Worm (Caenorhabditis elegans): ENCODE data around the gene mutd-1.

mutd-1 gene

DNA sequence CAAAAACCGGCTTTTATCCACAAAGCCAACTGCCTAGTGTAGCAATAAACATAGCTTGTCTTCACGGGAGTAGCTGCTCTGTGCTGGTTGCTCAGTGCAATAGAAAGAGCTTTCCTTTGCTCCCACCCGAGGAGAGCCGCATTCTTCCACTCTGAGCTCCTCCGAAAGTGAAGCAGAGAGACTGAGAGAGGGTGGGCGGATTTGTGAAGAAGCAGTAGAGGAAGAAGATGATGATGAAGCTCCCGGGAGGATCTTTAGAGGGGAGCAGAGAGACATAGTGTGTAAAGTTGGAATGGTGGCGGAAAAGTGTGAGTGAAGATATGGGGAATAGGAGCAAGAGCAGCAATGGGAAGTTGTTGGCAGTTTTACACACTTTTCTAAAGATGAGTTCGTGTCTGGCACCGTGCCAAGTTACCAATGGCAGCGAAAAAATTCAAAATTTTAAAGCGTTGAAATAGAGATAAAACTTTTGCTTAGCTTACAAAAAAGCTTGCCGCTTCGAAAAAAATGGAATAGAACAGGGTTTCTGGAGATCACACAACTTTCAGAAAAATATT is 35.3 kb downstream of the mutd-1 start, which contains the start of gene ZC477.4:
ZC477.4 (minus strand) TSS at position 276 of the 557 bp plus-strand sequence.
- TF ChIP-seq ceh-13 (GFP tag; optimal IDR thresholded peaks at IDR 0.05): no peak
- peak; percentile 21 for TF ChIP-seq hmg-4 (GFP tag; optimal IDR thresholded peaks at IDR 0.05)

DNA sequence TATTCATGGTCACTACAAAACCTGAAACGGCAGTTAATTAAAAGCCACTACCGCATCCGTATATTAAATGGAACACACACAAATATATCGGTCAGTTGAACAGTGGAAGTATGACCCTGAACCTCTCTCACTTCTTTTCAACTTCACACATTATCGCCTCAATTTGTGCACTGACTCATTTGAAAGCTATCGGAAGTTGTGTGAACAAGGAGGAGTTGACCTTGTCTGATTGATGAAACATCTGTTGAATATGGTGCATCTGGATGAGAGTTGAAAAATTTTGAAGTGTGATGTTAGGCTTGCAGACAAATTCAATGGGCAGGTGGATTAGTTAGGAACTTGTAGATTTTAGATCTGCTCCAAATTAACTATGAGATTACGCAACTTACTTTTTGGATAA is 36.4 kb downstream of the mutd-1 start:
- TF ChIP-seq tra-4 (tag; optimal IDR thresholded peaks at IDR 0.05) (no peak), pes-1 (GFP tag; IDR thresholded peaks at IDR 0.05) (no peak), hmg-4 (GFP tag; optimal IDR thresholded peaks at IDR 0.05) (no peak)

DNA sequence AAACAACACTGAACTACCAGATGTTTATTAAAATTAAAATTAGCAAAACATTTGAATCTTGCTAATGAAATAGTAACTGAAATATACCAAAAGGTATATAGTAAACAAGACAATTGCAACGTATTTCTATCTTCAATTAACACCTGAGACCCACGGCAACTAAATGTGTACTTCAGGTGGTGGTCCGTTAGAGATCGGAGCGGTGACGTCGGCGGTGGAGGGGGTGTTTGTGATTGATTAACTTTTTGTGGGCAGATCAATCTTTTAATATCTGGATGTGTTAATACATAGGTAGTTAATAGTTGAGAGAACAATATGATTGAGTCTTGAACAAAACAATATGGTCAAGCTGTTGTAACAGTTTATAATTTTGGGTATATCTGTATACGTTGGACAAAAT is 37.8 kb downstream of the mutd-1 start:
- no peak for TF ChIP-seq ceh-36 (tag; optimal IDR thresholded peaks at IDR 0.05)
- no peak for TF ChIP-seq ceh-13 (GFP tag; optimal IDR thresholded peaks at IDR 0.05)
- no peak for TF ChIP-seq flt-1 (GFP tag; IDR thresholded peaks at IDR 0.05)

DNA sequence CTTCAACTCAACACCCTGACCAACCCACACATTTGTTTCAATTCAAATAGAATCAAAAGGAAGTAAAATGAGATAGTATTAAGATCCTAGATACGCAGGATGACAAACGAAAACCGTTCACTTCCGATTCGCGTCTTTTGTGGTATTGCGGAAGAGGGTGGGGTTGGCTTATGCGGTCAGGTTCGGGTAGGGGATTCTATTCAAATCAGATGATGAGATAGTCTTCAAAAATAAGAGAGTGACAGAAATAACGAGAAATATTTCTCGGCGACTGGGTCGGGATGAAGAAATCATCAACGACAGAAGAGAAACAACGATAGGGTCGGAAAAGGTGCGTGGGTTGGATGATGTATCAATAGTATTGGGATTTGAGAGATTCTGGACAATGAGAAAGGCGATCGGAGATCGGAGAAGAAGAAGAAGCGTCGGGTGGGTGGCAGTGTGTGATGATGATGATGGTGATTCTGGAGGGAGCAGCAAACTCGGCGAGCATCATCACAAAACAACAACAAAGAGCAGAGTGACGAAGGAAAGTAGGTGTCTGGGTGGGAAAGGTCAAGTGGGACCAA is 38.4 kb downstream of the mutd-1 start:
- TF ChIP-seq tbx-11 (GFP tag; IDR thresholded peaks at IDR 0.05) (no peak), flt-1 (GFP tag; IDR thresholded peaks at IDR 0.05) (no peak), B0310.2 (tag; optimal IDR thresholded peaks at IDR 0.05) (no peak), F13C5.2 (tag; optimal IDR thresholded peaks at IDR 0.05) (no peak), ama-1 (optimal IDR thresholded peaks at IDR 0.05) (no peak), tra-4 (tag; optimal IDR thresholded peaks at IDR 0.05) (no peak), ceh-13 (GFP tag; optimal IDR thresholded peaks at IDR 0.05) (no peak), hnd-1 (tag; optimal IDR thresholded peaks at IDR 0.05) (no peak), hmg-4 (GFP tag; optimal IDR thresholded peaks at IDR 0.05) (no peak), ets-7 (tag; optimal IDR thresholded peaks at IDR 0.05) (no peak), sea-1 (GFP tag; conservative IDR thresholded peaks at IDR 0.05) (no peak), ceh-36 (tag; optimal IDR thresholded peaks at IDR 0.05) (no peak), pes-1 (GFP tag; IDR thresholded peaks at IDR 0.05) (no peak), hmbx-1 (tag; optimal IDR thresholded peaks at IDR 0.05) (no peak), aly-1 (tag; optimal IDR thresholded peaks at IDR 0.05) (no peak), tbx-37 (GFP tag; conservative IDR thresholded peaks at IDR 0.05) (no peak), scrt-1 (GFP tag; IDR thresholded peaks at IDR 0.05) (no peak)

DNA sequence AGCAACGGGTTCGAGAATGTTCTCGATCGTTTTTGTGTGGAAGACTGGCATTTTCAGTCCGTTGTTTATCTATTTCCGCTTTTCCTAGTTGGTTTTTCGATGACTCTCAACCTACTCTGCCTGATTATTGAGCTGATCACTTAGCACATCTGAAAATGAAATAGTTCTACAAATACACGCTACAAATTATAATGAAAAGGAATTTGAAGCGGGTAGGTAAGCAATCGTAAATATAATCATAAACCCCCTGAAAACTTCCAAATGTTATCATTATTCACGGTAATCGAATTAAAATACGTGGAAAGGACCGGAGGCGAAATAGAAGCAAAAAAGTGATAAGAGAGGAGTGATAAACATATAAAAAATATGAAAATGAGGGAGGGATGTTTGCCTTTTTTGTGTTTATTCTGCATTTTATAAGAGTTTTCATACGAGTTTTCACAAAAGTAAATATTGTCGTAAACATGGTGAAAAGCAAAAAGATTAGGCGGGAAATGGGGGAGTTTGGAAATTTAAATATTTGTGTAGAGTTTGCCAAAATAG is 39.6 kb downstream of the mutd-1 start, which contains the start of gene deb-1:
deb-1 (minus strand) TSS at position 51 of the 543 bp plus-strand sequence.
- no peak for TF ChIP-seq sea-1 (GFP tag; conservative IDR thresholded peaks at IDR 0.05)
- TF ChIP-seq tbx-11 (GFP tag; IDR thresholded peaks at IDR 0.05): no peak
- no peak for TF ChIP-seq flt-1 (GFP tag; IDR thresholded peaks at IDR 0.05)
- no peak for TF ChIP-seq F13C5.2 (tag; optimal IDR thresholded peaks at IDR 0.05)
- TF ChIP-seq hmbx-1 (tag; optimal IDR thresholded peaks at IDR 0.05): no peak

DNA sequence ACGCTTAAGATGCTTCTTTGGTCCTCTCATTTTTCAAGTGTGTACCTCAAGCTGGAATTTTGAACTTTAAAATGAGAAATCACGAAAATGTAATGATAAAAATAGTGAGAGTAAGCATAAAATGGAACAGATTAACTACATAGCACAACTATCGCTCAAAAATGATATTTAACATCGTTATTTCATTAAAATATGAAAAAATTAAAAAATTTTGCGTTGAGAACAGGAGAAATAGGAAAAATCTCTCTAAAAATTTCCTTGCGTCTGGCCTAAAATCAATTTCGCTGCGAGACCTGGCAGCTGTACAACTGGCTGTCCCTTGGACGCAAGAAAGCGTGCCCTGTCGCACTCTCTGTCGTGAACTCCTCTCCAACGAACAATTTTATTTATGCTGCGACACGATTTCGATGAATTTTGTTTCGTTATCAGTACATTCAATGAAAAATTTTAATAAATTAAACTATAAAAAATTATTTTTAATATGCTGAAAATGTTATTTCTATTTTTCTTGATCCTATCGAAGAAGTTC is 49.2 kb downstream of the mutd-1 start, which contains the start of gene rps-4:
rps-4 (minus strand) TSS at position 51 of the 529 bp plus-strand sequence.
- TF ChIP-seq tra-4 (tag; optimal IDR thresholded peaks at IDR 0.05) (no peak), ceh-36 (tag; optimal IDR thresholded peaks at IDR 0.05) (no peak), pes-1 (GFP tag; IDR thresholded peaks at IDR 0.05) (no peak), F13C5.2 (tag; optimal IDR thresholded peaks at IDR 0.05) (peak; percentile 86), tbx-37 (GFP tag; conservative IDR thresholded peaks at IDR 0.05) (peak; percentile 36; the same call in 1 of the 2 replicates), aly-1 (tag; optimal IDR thresholded peaks at IDR 0.05) (no peak), hmg-4 (GFP tag; optimal IDR thresholded peaks at IDR 0.05) (peak; percentile 38), hmbx-1 (tag; optimal IDR thresholded peaks at IDR 0.05) (peak; percentile 14)

DNA sequence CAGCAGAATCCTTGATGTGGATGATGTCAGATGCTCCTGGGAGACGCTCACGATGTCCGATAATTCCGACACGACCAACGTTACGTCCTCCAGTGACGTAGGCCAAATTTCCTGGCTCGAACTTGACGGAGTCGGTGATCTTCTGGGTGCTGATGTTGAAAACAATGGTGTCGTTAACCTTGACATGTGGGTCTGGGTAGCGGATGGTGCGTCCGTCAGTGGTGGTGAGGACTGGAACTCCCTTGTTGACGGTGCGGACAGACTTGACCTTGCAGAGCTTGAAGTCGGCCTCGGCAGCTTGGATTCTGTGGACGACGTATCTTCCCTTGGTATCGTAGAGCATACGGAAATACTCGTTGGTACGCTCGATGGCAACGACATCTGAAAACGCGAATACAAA is 49.9 kb downstream of the mutd-1 start:
- TF ChIP-seq ets-7 (tag; optimal IDR thresholded peaks at IDR 0.05) (no peak), tbx-37 (GFP tag; conservative IDR thresholded peaks at IDR 0.05) (no peak), F13C5.2 (tag; optimal IDR thresholded peaks at IDR 0.05) (no peak), tra-4 (tag; optimal IDR thresholded peaks at IDR 0.05) (no peak), hmbx-1 (tag; optimal IDR thresholded peaks at IDR 0.05) (no peak)

Measured in whole organism, early embryonic.